Fruit fly (Drosophila melanogaster) whole organism, embryonic: Measurements from ENCODE around the gene Atx-1.

ENCODE experiments used
- Asciz ChIP-seq: fragments of 200-800 bp; sonication (Bioruptor generic); optimal IDR thresholded peaks from 2 replicates; lab custom pipeline; 2017; ENCODE audit warnings: missing biosample characterization, mild to moderate bottlenecking, missing genetic modification characterization, missing genetic modification reagents
- CG11398 ChIP-seq: fragments of 200-800 bp; sonication (Bioruptor generic); optimal IDR thresholded peaks from 2 replicates; lab custom pipeline; 2016; ENCODE audit warnings: missing biosample characterization, missing genetic modification characterization
- CG11560 ChIP-seq: fragments of 200-800 bp; sonication (Bioruptor generic); IDR thresholded peaks from 3 replicates; pipeline ENCODE4 v1.3.6; 2022; ENCODE audit warnings: missing biosample characterization, missing genetic modification characterization
- CG11695 ChIP-seq: fragments of 200-800 bp; sonication (Bioruptor generic); IDR thresholded peaks from 3 replicates; pipeline ENCODE4 v1.3.6; 2022; ENCODE audit warnings: missing biosample characterization, missing genetic modification characterization
- CG12071 ChIP-seq: fragments of 200-800 bp; sonication (Bioruptor generic); optimal IDR thresholded peaks from 3 replicates; lab custom pipeline; 2018; ENCODE audit warnings: missing biosample characterization, mild to moderate bottlenecking, missing genetic modification characterization
- CG12391 ChIP-seq: fragments of 200-800 bp; sonication (Bioruptor generic); optimal IDR thresholded peaks from 3 replicates; lab custom pipeline; 2018; ENCODE audit warnings: missing biosample characterization, mild to moderate bottlenecking, missing genetic modification characterization, moderate library complexity
- CG13296 ChIP-seq: fragments of 200-800 bp; sonication (Bioruptor generic); optimal IDR thresholded peaks from 3 replicates; lab custom pipeline; 2018; ENCODE audit warnings: missing biosample characterization, mild to moderate bottlenecking, missing genetic modification characterization
- CG15073 ChIP-seq: fragments of 200-800 bp; sonication (Bioruptor generic); optimal IDR thresholded peaks from 2 replicates; lab custom pipeline; 2016; ENCODE audit warnings: missing biosample characterization, missing genetic modification characterization
- CG17912 ChIP-seq: fragments of 200-800 bp; sonication (Bioruptor generic); optimal IDR thresholded peaks from 2 replicates; lab custom pipeline; 2018; ENCODE audit warnings: missing biosample characterization, mild to moderate bottlenecking, missing genetic modification characterization
- CG18011 ChIP-seq: fragments of 200-800 bp; sonication (Bioruptor generic); optimal IDR thresholded peaks from 2 replicates; lab custom pipeline; 2017; ENCODE audit warnings: missing biosample characterization, missing genetic modification characterization, mild to moderate bottlenecking, moderate library complexity, missing genotype
- CG30020 ChIP-seq: fragments of 200-800 bp; optimal IDR thresholded peaks from 2 replicates; lab custom pipeline; 2019; ENCODE audit warnings: missing biosample characterization, mild to moderate bottlenecking, missing genetic modification characterization, moderate library complexity
- CG32532 ChIP-seq: fragments of 200-800 bp; sonication (Bioruptor generic); IDR thresholded peaks from 2 replicates; pipeline ENCODE4 v1.3.6; 2022; ENCODE audit warnings: missing biosample characterization, missing genetic modification characterization
- CG32772 ChIP-seq: fragments of 200-800 bp; sonication (Bioruptor generic); IDR thresholded peaks from 2 replicates; pipeline ENCODE4 v1.3.6; 2022; ENCODE audit warnings: missing biosample characterization, missing genetic modification characterization
- CG34224 ChIP-seq: fragments of 200-800 bp; sonication (Bioruptor generic); IDR thresholded peaks from 3 replicates; pipeline ENCODE4 v1.3.6; 2022; ENCODE audit warnings: missing biosample characterization, missing genetic modification characterization; ENCODE audit not compliant: partially characterized antibody
- CG4328 ChIP-seq: fragments of 200-800 bp; sonication (Bioruptor generic); optimal IDR thresholded peaks from 3 replicates; lab custom pipeline; 2017; ENCODE audit warnings: missing biosample characterization, missing genetic modification reagents, missing genetic modification characterization
- CG4424 ChIP-seq: fragments of 200-800 bp; sonication (Bioruptor generic); optimal IDR thresholded peaks from 3 replicates; lab custom pipeline; 2016; ENCODE audit warnings: missing biosample characterization, missing genetic modification characterization
- CG4730 ChIP-seq: fragments of 200-800 bp; sonication (Bioruptor generic); IDR thresholded peaks from 2 replicates; pipeline ENCODE4 v1.3.6; 2022; ENCODE audit warnings: missing biosample characterization, missing genetic modification characterization
- CG5953 ChIP-seq: fragments of 200-800 bp; sonication (Bioruptor generic); IDR thresholded peaks from 2 replicates; pipeline ENCODE4 v1.3.6; 2022; ENCODE audit warnings: missing biosample characterization, missing genetic modification characterization
- CG6654 ChIP-seq: fragments of 200-800 bp; sonication (Bioruptor generic); optimal IDR thresholded peaks from 2 replicates; lab custom pipeline; 2017; ENCODE audit warnings: missing biosample characterization, mild to moderate bottlenecking, missing genetic modification characterization
- CG7357 ChIP-seq: fragments of 200-800 bp; sonication (Bioruptor generic); IDR thresholded peaks from 3 replicates; pipeline ENCODE4 v1.3.6; 2022; ENCODE audit warnings: missing biosample characterization, missing genetic modification characterization
- CG7987 ChIP-seq: fragments of 200-800 bp; sonication (Bioruptor generic); optimal IDR thresholded peaks from 2 replicates; lab custom pipeline; 2018; ENCODE audit warnings: missing biosample characterization, mild to moderate bottlenecking, missing genetic modification characterization, moderate library complexity
- CG8388 ChIP-seq: fragments of 200-800 bp; sonication (Bioruptor generic); optimal IDR thresholded peaks from 2 replicates; lab custom pipeline; 2019; ENCODE audit warnings: missing biosample characterization, mild to moderate bottlenecking, missing genetic modification characterization, moderate library complexity
- CHES-1-like ChIP-seq: fragments of 200-800 bp; sonication (Bioruptor generic); optimal IDR thresholded peaks from 2 replicates; lab custom pipeline; 2016; ENCODE audit warnings: missing biosample characterization, missing genetic modification characterization
- Doc3 ChIP-seq: fragments of 200-800 bp; sonication (Bioruptor generic); IDR thresholded peaks from 3 replicates; pipeline ENCODE4 v1.3.6; 2022; ENCODE audit warnings: missing biosample characterization, missing genetic modification characterization; ENCODE audit not compliant: partially characterized antibody
- ERR ChIP-seq: fragments of 200-800 bp; sonication (Bioruptor generic); optimal IDR thresholded peaks from 2 replicates; lab custom pipeline; 2016; ENCODE audit warnings: missing biosample characterization, missing genetic modification characterization
- Eip74EF ChIP-seq, 2 experiments: fragments of 200-800 bp in 1 of 2; fragments of >200 bp in 1 of 2; sonication (Bioruptor generic) in 1 of 2; optimal IDR thresholded peaks; 2 replicates each; lab custom pipeline; 2017 to 2019; ENCODE audit warnings: missing biosample characterization in 2 of 2, missing genetic modification characterization in 2 of 2, mild to moderate bottlenecking in 1 of 2, moderate library complexity in 1 of 2
- H15 ChIP-seq: fragments of 200-800 bp; sonication (Bioruptor generic); IDR thresholded peaks from 3 replicates; pipeline ENCODE4 v1.3.6; 2022; ENCODE audit warnings: missing biosample characterization, missing genetic modification characterization
- Hr39 ChIP-seq: fragments of >200 bp; optimal IDR thresholded peaks from 2 replicates; lab custom pipeline; 2017
- Hr78 ChIP-seq, 2 experiments: fragments of 200-800 bp in 1 of 2; fragments of >200 bp in 1 of 2; sonication (Bioruptor generic) in 1 of 2; optimal IDR thresholded peaks; 2 replicates each; lab custom pipeline; 2017 to 2019; ENCODE audit warnings: missing biosample characterization in 2 of 2, missing genetic modification characterization in 2 of 2, mild to moderate bottlenecking in 1 of 2, moderate library complexity in 1 of 2
- Nf-YA ChIP-seq: fragments of 200-800 bp; sonication (Bioruptor generic); IDR thresholded peaks from 2 replicates; pipeline ENCODE4 v1.3.6; 2022; ENCODE audit warnings: missing biosample characterization, missing genetic modification characterization
- Pdp1 ChIP-seq, 2 experiments: fragments of 200-800 bp; sonication (Bioruptor generic); optimal IDR thresholded peaks; 3 replicates each; lab custom pipeline; 2016; ENCODE audit warnings: missing biosample characterization in 2 of 2, missing genetic modification characterization in 2 of 2, mild to moderate bottlenecking in 1 of 2, moderate library complexity in 1 of 2
- Xrp1 ChIP-seq: fragments of 200-800 bp; sonication (Bioruptor generic); IDR thresholded peaks from 2 replicates; pipeline ENCODE4 v1.3.6; 2022; ENCODE audit warnings: missing biosample characterization, missing genetic modification characterization
- ac ChIP-seq: fragments of 200-800 bp; sonication (Bioruptor generic); optimal IDR thresholded peaks from 3 replicates; lab custom pipeline; 2017; ENCODE audit warnings: missing biosample characterization, mild to moderate bottlenecking, missing genetic modification characterization
- amos ChIP-seq: fragments of 200-800 bp; sonication (Bioruptor generic); IDR thresholded peaks from 2 replicates; pipeline ENCODE4 v1.3.6; 2022; ENCODE audit warnings: missing biosample characterization, missing genetic modification characterization; ENCODE audit not compliant: partially characterized antibody
- bbx ChIP-seq: fragments of 200-800 bp; sonication (Bioruptor generic); IDR thresholded peaks from 2 replicates; pipeline ENCODE4 v1.3.6; 2022; ENCODE audit warnings: missing biosample characterization, missing genetic modification characterization; ENCODE audit not compliant: partially characterized antibody
- cg ChIP-seq: fragments of 200-800 bp; sonication (Bioruptor generic); optimal IDR thresholded peaks from 3 replicates; lab custom pipeline; 2019; ENCODE audit warnings: missing biosample characterization, mild to moderate bottlenecking, missing genetic modification characterization, moderate library complexity
- da ChIP-seq: fragments of 200-800 bp; sonication (Bioruptor generic); optimal IDR thresholded peaks from 2 replicates; lab custom pipeline; 2016; ENCODE audit warnings: missing biosample characterization, missing genetic modification characterization
- fd64A ChIP-seq: fragments of 200-800 bp; sonication (Bioruptor generic); optimal IDR thresholded peaks from 3 replicates; lab custom pipeline; 2018; ENCODE audit warnings: missing biosample characterization, mild to moderate bottlenecking, missing genetic modification characterization
- gfzf ChIP-seq: fragments of 200-800 bp; sonication (Bioruptor generic); optimal IDR thresholded peaks from 2 replicates; lab custom pipeline; 2016; ENCODE audit warnings: missing biosample characterization, mild to moderate bottlenecking, missing genetic modification characterization, moderate library complexity
- nerfin-1 ChIP-seq: fragments of 200-800 bp; sonication (Bioruptor generic); optimal IDR thresholded peaks from 3 replicates; lab custom pipeline; 2019; ENCODE audit warnings: missing biosample characterization, mild to moderate bottlenecking, missing genetic modification characterization, moderate library complexity
- org-1 ChIP-seq: fragments of 200-800 bp; sonication (Bioruptor generic); optimal IDR thresholded peaks from 2 replicates; lab custom pipeline; 2017; ENCODE audit warnings: missing biosample characterization, missing genetic modification characterization
- pzg ChIP-seq: fragments of 200-800 bp; sonication (Bioruptor generic); optimal IDR thresholded peaks from 3 replicates; lab custom pipeline; 2018; ENCODE audit warnings: missing biosample characterization, mild to moderate bottlenecking, missing genetic modification characterization, moderate library complexity
- so ChIP-seq: fragments of 200-800 bp; sonication (Bioruptor generic); IDR thresholded peaks from 3 replicates; pipeline ENCODE4 v1.3.6; 2022; ENCODE audit warnings: missing biosample characterization, missing genetic modification characterization
- stc ChIP-seq: fragments of 200-800 bp; sonication (Bioruptor generic); IDR thresholded peaks from 2 replicates; pipeline ENCODE4 v1.3.6; 2022; ENCODE audit warnings: missing biosample characterization, missing genetic modification characterization
- trem ChIP-seq: fragments of 200-800 bp; optimal IDR thresholded peaks from 3 replicates; lab custom pipeline; 2019; ENCODE audit warnings: missing biosample characterization, mild to moderate bottlenecking, missing genetic modification characterization, moderate library complexity
- tup ChIP-seq: fragments of 200-800 bp; sonication (Bioruptor generic); optimal IDR thresholded peaks from 2 replicates; lab custom pipeline; 2016; ENCODE audit warnings: missing biosample characterization, mild to moderate bottlenecking, missing genetic modification characterization, moderate library complexity
- usp ChIP-seq: fragments of >200 bp; optimal IDR thresholded peaks from 2 replicates; lab custom pipeline; 2017; ENCODE audit warnings: missing biosample characterization, missing genetic modification characterization
- zen ChIP-seq: fragments of 200-800 bp; sonication (Bioruptor generic); optimal IDR thresholded peaks from 3 replicates; lab custom pipeline; 2018; ENCODE audit warnings: missing biosample characterization, mild to moderate bottlenecking, missing genetic modification characterization, moderate library complexity
- zfh2 ChIP-seq: fragments of 200-800 bp; sonication (Bioruptor generic); optimal IDR thresholded peaks from 2 replicates; lab custom pipeline; 2016; ENCODE audit warnings: missing biosample characterization, missing genetic modification characterization

Gene Atx-1

dm6 chrX:6795987-6796691 is 26.9 kb upstream of the Atx-1 start (continued):
- TF ChIP-seq trem (tag; lab: Kevin White, UChicago) (no peak), CG32772 (GFP tag; lab: Robert Waterston, UW) (no peak), CG17912 (GFP tag; lab: Kevin White, UChicago) (no peak), fd64A (GFP tag; lab: Kevin White, UChicago) (no peak), CG34224 (GFP tag; lab: Robert Waterston, UW) (no peak), Eip74EF (GFP tag; optimal IDR thresholded peaks at IDR 0.05; lab: Kevin White, UChicago) (peak in 1 of 2 experiments; percentile 39), CG6654 (GFP tag; lab: Kevin White, UChicago) (no peak), amos (GFP tag; lab: Robert Waterston, UW) (no peak), CG13296 (GFP tag; lab: Kevin White, UChicago) (no peak), zen (no peak), H15 (GFP tag; lab: Robert Waterston, UW) (0 out of 3 replicates have a peak, but pooled peaks have one; percentile 10), cg (GFP tag; lab: Kevin White, UChicago) (peak; percentile 58), CG11695 (GFP tag; lab: Robert Waterston, UW) (no peak), so (GFP tag; lab: Robert Waterston, UW) (no peak), CG7987 (GFP tag; lab: Kevin White, UChicago) (no peak), Pdp1 (GFP tag; optimal IDR thresholded peaks at IDR 0.05; lab: Kevin White, UChicago) (peak; percentile 13 to 16), ERR (GFP tag; lab: Kevin White, UChicago) (no peak), CG5953 (GFP tag; lab: Robert Waterston, UW) (no peak), bbx (GFP tag; lab: Robert Waterston, UW) (no peak), Hr78 (GFP tag; optimal IDR thresholded peaks at IDR 0.05; lab: Kevin White, UChicago) (peak in 1 of 2 experiments; percentile 30), CG4730 (no peak), CG12391 (tag; lab: Kevin White, UChicago) (peak; percentile 13), zfh2 (GFP tag; lab: Kevin White, UChicago) (no peak), Nf-YA (no peak), CG18011 (GFP tag; lab: Kevin White, UChicago) (no peak), CG4328 (GFP tag; lab: Kevin White, UChicago) (no peak), CG11560 (no peak), CG15073 (GFP tag; lab: Kevin White, UChicago) (no peak), ac (GFP tag; lab: Kevin White, UChicago) (no peak), CHES-1-like (GFP tag; lab: Kevin White, UChicago) (no peak), Doc3 (GFP tag; lab: Robert Waterston, UW) (no peak), usp (GFP tag; lab: Kevin White, UChicago) (no peak), nerfin-1 (tag; lab: Kevin White, UChicago) (no peak), CG4424 (GFP tag; lab: Kevin White, UChicago) (no peak), Xrp1 (GFP tag; lab: Robert Waterston, UW) (peak; percentile 20; the same call in 1 of the 2 replicates), Asciz (GFP tag; lab: Kevin White, UChicago) (no peak), CG12071 (GFP tag; lab: Kevin White, UChicago) (no peak), CG8388 (GFP tag; lab: Kevin White, UChicago) (no peak), CG30020 (tag; lab: Kevin White, UChicago) (no peak), Hr39 (lab: Kevin White, UChicago) (no peak), tup (GFP tag; lab: Kevin White, UChicago) (no peak), CG11398 (GFP tag; lab: Kevin White, UChicago) (no peak), pzg (GFP tag; lab: Kevin White, UChicago) (no peak), stc (GFP tag; lab: Robert Waterston, UW) (no peak), org-1 (GFP tag; lab: Kevin White, UChicago) (peak; percentile 11), gfzf (GFP tag; lab: Kevin White, UChicago) (no peak), CG32532 (GFP tag; lab: Robert Waterston, UW) (no peak), CG7357 (GFP tag; lab: Robert Waterston, UW) (no peak), da (GFP tag; lab: Kevin White, UChicago) (no peak)
